Worm (Caenorhabditis elegans): ENCODE results near the gene fbxb-2.
"Not testable (repeated sequence)": the region's sequence is repeated elsewhere in the genome, so short reads cannot be mapped to it uniquely, and the experiment has no call there.

fbxb-2 gene

DNA sequence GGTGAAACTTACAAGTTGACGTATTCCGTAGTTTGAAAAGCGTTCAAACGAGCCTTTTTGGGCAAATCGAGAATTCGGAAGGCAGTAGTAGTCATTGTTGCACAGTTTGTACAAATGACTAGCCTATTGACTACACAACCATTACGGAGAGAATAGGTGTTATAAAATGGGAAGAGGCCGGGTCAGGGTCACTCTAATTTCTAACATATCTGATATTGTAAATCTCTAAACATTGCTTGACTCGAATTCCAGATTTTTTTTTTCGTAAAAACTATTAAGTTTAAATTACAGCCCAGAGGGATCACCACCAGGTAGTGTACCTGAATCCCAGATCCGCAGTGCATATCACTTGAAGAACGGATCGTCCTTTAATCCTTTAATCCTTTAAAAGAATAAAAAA is at the start of gene fbxb-2:
TSS of gene fbxb-2 (minus strand) at position 101 of the 400 bp plus-strand sequence.
- TF ChIP-seq ztf-29 (GFP tag; IDR thresholded peaks at IDR 0.05) = no peak
- no peak for TF ChIP-seq flt-1 (GFP tag; IDR thresholded peaks at IDR 0.05)
- no peak for TF ChIP-seq ztf-23 (GFP tag; IDR thresholded peaks at IDR 0.05)
- no peak for TF ChIP-seq klf-2 (GFP tag; conservative IDR thresholded peaks at IDR 0.05)
- TF ChIP-seq cog-1 (tag; optimal IDR thresholded peaks at IDR 0.05) = no peak
- no peak for TF ChIP-seq med-1 (GFP tag; optimal IDR thresholded peaks at IDR 0.05; ENCODE audit: insufficient read depth)
- TF ChIP-seq tab-1 (GFP tag; IDR thresholded peaks at IDR 0.05) = no peak
- no peak for TF ChIP-seq T22C8.4 (GFP tag; IDR thresholded peaks at IDR 0.05)
- no peak for TF ChIP-seq ref-1 (GFP tag; conservative IDR thresholded peaks at IDR 0.05)

DNA sequence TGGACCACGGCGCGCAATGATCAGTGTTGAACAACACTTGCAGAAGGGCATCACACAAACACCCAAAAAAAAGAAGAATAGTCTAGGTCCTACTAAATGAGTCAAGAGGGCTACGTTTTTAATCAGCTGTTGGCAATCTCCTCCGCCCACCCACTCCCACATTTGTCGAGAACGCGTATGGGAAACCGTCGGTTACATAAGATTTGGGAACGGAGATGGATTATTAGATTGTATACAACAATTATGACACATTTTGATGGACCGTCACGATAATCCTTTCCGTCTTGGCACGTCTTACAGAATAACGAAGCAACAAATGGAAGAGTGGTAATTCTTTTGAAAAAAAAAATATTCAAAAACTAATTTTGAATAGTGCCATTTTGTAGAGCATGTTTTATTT is 48.8 kb upstream of the fbxb-2 start:
- TF ChIP-seq ztf-23 (GFP tag; IDR thresholded peaks at IDR 0.05) (no peak), cog-1 (tag; optimal IDR thresholded peaks at IDR 0.05) (no peak), ztf-29 (GFP tag; IDR thresholded peaks at IDR 0.05) (no peak), med-1 (GFP tag; optimal IDR thresholded peaks at IDR 0.05; ENCODE audit: insufficient read depth) (no peak), T22C8.4 (GFP tag; IDR thresholded peaks at IDR 0.05) (no peak), flt-1 (GFP tag; IDR thresholded peaks at IDR 0.05) (no peak), ref-1 (GFP tag; conservative IDR thresholded peaks at IDR 0.05) (no peak), klf-2 (GFP tag; conservative IDR thresholded peaks at IDR 0.05) (no peak), tab-1 (GFP tag; IDR thresholded peaks at IDR 0.05) (no peak)

DNA sequence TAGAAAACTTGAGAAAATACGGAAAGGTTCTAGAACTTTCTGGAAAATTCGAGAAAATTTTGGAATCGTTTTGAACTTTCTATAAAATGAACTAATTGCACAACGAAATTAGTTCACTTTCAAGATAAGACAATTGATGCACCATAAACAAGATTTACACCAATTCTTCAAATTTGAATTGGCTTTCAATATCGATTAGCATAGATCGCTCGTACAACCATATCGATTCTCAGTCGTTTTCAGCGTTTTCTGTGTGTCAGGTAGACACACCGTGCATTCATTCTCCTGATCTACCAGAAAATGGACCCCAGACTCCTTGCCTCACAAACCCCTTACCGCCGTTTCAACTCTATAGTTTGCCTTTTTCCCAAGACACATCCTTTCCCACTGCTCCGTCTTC is 45.2 kb upstream of the fbxb-2 start, which contains the start of gene fbxb-117:
TSS of gene fbxb-117 (plus strand) at position 301 of the 400 bp plus-strand sequence.
- TF ChIP-seq flt-1 (GFP tag; IDR thresholded peaks at IDR 0.05) = no peak
- no peak for TF ChIP-seq tab-1 (GFP tag; IDR thresholded peaks at IDR 0.05)
- TF ChIP-seq cog-1 (tag; optimal IDR thresholded peaks at IDR 0.05) = no peak
- no peak for TF ChIP-seq med-1 (GFP tag; optimal IDR thresholded peaks at IDR 0.05; ENCODE audit: insufficient read depth)
- no peak for TF ChIP-seq klf-2 (GFP tag; conservative IDR thresholded peaks at IDR 0.05)
- TF ChIP-seq ztf-23 (GFP tag; IDR thresholded peaks at IDR 0.05) = no peak
- TF ChIP-seq ref-1 (GFP tag; conservative IDR thresholded peaks at IDR 0.05) = no peak

DNA sequence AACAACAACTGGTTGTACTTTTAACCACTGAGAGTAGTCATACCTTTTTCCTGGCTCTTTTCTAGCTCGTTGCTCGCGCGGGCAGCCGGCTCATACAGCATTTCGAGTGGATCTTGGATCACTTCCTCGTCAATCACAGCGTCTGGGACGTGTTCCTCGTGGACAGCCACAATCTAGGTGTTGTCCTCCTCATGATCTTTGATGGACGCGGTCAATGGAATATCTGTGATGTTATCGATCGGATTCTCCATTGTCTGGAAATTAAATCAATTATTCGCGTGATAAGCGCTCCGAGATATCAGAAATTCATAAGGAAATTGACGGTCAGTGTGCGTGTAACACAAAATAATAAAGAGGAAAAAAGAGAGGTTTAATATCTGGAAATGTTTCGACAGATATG is 42.8 kb upstream of the fbxb-2 start, which contains the start of gene F21D9.8:
TSS of gene F21D9.8 (minus strand) at position 101 of the 400 bp plus-strand sequence.
- TF ChIP-seq med-1 (GFP tag; optimal IDR thresholded peaks at IDR 0.05; ENCODE audit: insufficient read depth) (no peak), flt-1 (GFP tag; IDR thresholded peaks at IDR 0.05) (no peak), ref-1 (GFP tag; conservative IDR thresholded peaks at IDR 0.05) (no peak), T22C8.4 (GFP tag; IDR thresholded peaks at IDR 0.05) (no peak), klf-2 (GFP tag; conservative IDR thresholded peaks at IDR 0.05) (no peak), ztf-29 (GFP tag; IDR thresholded peaks at IDR 0.05) (no peak), ztf-23 (GFP tag; IDR thresholded peaks at IDR 0.05) (no peak), tab-1 (GFP tag; IDR thresholded peaks at IDR 0.05) (no peak)

DNA sequence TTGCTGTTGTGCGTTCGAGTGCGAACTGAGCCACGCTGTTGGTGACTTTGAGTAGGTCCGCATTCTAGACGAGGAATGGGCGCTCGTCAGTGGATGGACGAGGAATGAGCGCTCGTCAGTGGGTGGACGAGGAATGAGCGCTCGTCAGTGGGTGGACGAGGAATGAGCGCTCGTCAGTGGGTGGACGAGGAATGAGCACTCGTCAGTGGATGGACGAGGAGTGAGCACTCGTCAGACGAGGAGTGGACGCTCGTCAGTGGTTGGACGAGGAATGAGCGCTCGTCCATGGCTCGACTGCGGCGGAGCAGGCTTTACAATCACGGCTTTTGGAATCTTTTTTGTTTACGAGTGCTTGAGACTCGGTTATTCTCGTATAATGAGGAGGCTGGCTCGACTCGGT is 41.4 kb upstream of the fbxb-2 start:
- TF ChIP-seq klf-2 (GFP tag; conservative IDR thresholded peaks at IDR 0.05) = no peak
- TF ChIP-seq ztf-29 (GFP tag; IDR thresholded peaks at IDR 0.05) = no peak
- TF ChIP-seq flt-1 (GFP tag; IDR thresholded peaks at IDR 0.05) = no peak
- TF ChIP-seq tab-1 (GFP tag; IDR thresholded peaks at IDR 0.05) = no peak

DNA sequence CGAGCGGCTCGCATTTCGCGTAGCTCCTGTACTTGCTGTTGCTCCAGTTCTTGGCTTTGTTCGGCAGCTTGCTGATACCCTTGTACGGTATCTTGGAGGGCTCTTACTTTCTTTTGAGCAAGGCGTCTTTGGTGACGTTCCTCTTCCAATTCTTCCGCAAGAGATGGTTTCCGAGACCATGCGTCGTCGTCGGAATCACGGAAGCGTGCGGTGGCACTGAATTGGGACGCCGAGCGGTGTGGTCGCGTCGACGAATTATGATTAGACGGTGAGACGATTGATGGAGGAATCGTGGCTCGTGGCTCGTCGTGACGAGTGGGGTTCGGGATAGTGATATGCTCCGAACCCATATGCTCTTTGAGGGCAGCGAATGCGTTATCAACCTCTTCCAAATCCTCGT is 39.2 kb upstream of the fbxb-2 start:
- TF ChIP-seq tab-1 (GFP tag; IDR thresholded peaks at IDR 0.05) (no peak), cog-1 (tag; optimal IDR thresholded peaks at IDR 0.05) (no peak)

DNA sequence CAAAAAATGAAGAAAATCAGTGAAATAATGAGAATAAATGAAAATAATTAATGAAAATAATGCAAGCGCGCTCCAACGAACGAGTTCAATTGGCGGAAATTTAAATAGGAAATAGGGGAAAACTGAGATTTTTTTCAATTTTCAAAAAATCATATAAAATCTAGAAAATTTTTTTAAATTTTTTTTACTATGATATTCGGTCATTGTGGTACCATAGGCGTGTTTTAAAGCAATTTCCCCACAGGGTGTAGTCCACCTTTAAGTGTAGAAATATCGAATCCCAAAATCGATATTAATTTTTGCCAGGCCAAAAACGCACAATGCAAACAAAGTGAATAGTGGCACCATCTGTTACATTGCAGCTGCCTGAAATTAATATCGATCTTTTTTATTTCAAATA is 27.0 kb upstream of the fbxb-2 start, which contains the start of gene F21D9.1:
TSS of gene F21D9.1 (plus strand) at position 301 of the 400 bp plus-strand sequence.
- not testable (repeated sequence) for TF ChIP-seq flt-1, ztf-23, ztf-29 (GFP tag; IDR thresholded peaks at IDR 0.05)

DNA sequence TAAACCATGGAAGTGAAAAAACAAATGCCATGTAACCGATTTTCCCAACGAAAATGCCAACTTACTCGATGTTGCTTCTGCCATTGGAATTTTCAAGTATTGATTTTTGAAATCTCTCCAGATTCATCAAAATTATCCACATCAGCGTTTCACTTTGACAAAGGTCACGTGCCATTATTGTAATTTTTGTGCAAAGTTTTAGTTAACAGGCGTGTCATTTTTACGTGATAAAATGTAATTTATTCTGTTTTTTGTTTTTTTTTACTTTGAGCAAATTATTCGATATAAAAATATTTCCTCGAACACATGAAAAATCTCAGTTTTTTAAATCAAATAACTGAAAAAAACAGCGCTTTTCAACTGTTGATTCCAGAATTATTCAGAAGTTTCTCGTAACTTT is 25.2 kb upstream of the fbxb-2 start, which contains the start of gene F21D9.2:
TSS of gene F21D9.2 (minus strand) at position 101 of the 400 bp plus-strand sequence.
- TF ChIP-seq tab-1 (GFP tag; IDR thresholded peaks at IDR 0.05) (no peak), ztf-29 (GFP tag; IDR thresholded peaks at IDR 0.05) (no peak), klf-2 (GFP tag; conservative IDR thresholded peaks at IDR 0.05) (no peak), flt-1 (GFP tag; IDR thresholded peaks at IDR 0.05) (no peak), ztf-23 (GFP tag; IDR thresholded peaks at IDR 0.05) (no peak), med-1 (GFP tag; optimal IDR thresholded peaks at IDR 0.05; ENCODE audit: insufficient read depth) (no peak), cog-1 (tag; optimal IDR thresholded peaks at IDR 0.05) (no peak)

DNA sequence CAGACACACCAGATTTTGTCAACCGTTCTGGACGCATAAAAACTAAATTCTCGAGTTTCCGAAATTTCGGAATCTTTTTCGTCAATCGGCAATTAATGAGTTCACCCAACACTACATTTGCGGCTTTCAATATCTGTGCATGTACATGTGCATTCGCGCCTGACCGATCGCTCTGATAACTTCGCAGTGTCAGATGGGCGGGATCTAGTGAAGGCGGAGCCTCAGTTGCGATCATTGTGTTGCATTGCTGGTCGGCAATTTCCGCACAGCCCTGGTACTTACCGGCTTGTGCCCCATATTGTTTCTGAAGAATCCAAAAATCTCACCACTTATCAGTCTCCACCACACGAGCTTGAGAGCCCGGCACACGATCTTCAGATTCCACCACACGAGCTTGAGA is 23.6 kb upstream of the fbxb-2 start:
- TF ChIP-seq tab-1 (GFP tag; IDR thresholded peaks at IDR 0.05) (no peak), flt-1 (GFP tag; IDR thresholded peaks at IDR 0.05) (no peak), cog-1 (tag; optimal IDR thresholded peaks at IDR 0.05) (no peak), ztf-29 (GFP tag; IDR thresholded peaks at IDR 0.05) (no peak), ref-1 (GFP tag; conservative IDR thresholded peaks at IDR 0.05) (no peak), ztf-23 (GFP tag; IDR thresholded peaks at IDR 0.05) (no peak), klf-2 (GFP tag; conservative IDR thresholded peaks at IDR 0.05) (no peak), T22C8.4 (GFP tag; IDR thresholded peaks at IDR 0.05) (no peak), med-1 (GFP tag; optimal IDR thresholded peaks at IDR 0.05; ENCODE audit: insufficient read depth) (no peak)

DNA sequence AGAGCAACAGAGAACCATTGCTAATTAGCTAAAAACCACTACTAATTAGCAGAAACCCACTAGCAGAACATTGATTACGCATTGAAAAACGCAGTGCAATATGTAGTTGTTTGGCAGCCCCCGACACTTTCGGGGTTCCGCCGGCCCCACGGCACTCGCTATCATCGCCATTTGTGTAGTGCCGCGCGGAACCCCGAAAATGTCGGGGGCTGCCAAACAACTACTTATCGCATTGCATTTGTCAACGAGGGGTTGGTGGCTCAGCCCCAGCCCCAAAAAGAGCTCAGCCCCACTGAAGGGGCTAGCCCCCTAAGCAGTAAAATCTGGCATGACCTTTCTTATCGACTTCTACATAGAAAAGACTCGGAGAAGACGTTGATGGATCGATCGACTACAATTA is 22.3 kb upstream of the fbxb-2 start:
- TF ChIP-seq med-1 (GFP tag; optimal IDR thresholded peaks at IDR 0.05; ENCODE audit: insufficient read depth) (no peak), T22C8.4 (GFP tag; IDR thresholded peaks at IDR 0.05) (no peak), tab-1 (GFP tag; IDR thresholded peaks at IDR 0.05) (no peak), ztf-29 (GFP tag; IDR thresholded peaks at IDR 0.05) (no peak)

DNA sequence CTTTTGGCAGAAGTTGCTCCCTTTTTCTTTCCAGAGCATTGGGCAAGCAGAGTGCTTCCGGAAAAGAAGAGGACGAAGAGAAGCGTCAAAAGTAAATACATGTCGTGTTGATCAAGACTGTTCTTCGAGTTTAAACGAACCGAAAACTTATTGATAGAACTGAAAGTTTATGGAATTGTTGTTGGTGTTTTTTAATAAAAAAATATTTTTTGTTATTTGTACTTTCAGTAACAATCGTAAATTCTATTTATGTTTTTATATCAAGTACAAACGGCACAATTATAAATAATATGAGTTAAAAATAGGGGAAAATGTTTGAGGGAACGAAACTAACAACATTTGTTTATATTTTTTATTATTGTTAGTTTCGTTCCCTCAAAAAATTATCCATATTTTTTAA is 20.5 kb upstream of the fbxb-2 start, which contains the start of gene F21D9.3:
TSS of gene F21D9.3 (minus strand) at position 101 of the 400 bp plus-strand sequence.
- TF ChIP-seq tab-1 (GFP tag; IDR thresholded peaks at IDR 0.05) (no peak), ztf-29 (GFP tag; IDR thresholded peaks at IDR 0.05) (no peak)

Measured in whole organism, midembryonic.